Fruit fly (Drosophila melanogaster): ENCODE results near the gene Or98b.

Gene Or98b

DNA sequence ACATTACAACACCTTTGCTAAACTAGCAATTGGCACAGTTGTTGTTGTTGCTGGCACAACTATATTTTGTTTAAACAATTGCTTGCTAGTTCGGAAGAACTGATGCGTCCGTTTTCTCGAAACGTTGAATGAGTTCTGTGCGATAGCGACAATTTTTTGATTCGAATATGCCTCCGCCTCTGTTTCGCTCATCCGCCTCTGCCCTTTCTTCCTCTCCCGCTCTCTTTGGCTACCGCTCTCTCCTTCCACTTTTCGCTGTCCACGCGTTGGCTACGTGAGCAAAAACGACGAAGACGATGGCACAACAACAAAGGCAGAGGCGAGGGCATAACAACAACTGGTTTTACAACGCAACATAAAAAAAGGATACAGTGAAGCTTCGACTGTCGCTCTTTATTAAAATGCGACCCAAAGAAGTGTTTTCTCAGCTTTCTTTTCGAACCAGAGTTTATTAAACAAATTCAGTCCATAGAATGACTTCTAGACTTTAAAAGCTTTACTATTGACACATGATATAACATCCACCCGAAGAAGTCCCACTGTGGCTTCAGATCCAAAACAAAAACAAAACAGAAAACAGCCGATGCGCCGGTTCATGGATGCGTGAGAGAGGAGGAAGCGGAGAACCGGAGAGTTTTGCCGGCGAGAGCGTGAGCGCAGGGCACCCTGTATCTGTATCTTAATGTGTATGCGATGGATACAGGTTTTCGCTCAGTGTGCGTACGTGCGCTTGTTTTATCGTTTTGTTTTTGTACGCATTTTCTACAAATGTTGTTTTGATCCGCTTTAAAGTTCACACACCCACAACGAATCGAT, 25.7 kb upstream of the Or98b start (continued):
- TF ChIP-seq inv (GFP tag; IDR thresholded peaks at IDR 0.05; ENCODE audit: partially characterized antibody) (no peak), sob (GFP tag; IDR thresholded peaks at IDR 0.05) (no peak), peb (GFP tag; IDR thresholded peaks at IDR 0.05) (no peak), Nf-YB (GFP tag; optimal IDR thresholded peaks at IDR 0.05) (peak; percentile 91), CG6689 (GFP tag; IDR thresholded peaks at IDR 0.05) (no peak), CG17612 (GFP tag; IDR thresholded peaks at IDR 0.05) (no peak), Ada2b (GFP tag; IDR thresholded peaks at IDR 0.05) (no peak), ase (GFP tag; IDR thresholded peaks at IDR 0.05) (no peak), CG7271 (tag; optimal IDR thresholded peaks at IDR 0.05) (peak; percentile 96), otp (GFP tag; IDR thresholded peaks at IDR 0.05) (no peak), CG17912 (GFP tag; optimal IDR thresholded peaks at IDR 0.05) (peak; percentile 96), CG6765 (GFP tag; optimal IDR thresholded peaks at IDR 0.05) (peak; percentile 99), Lim3 (GFP tag; IDR thresholded peaks at IDR 0.05) (no peak), CG10979 (tag; optimal IDR thresholded peaks at IDR 0.05) (peak; percentile 98), CG34376 (GFP tag; optimal IDR thresholded peaks at IDR 0.05) (peak; percentile 99), B-H1 (GFP tag; IDR thresholded peaks at IDR 0.05) (no peak), CG9437 (GFP tag; optimal IDR thresholded peaks at IDR 0.05) (peak; percentile 96), mam (GFP tag; optimal IDR thresholded peaks at IDR 0.05) (peak; percentile 100), CG11695 (GFP tag; IDR thresholded peaks at IDR 0.05) (no peak), sc (optimal IDR thresholded peaks at IDR 0.05) (no peak), sc (GFP tag; optimal IDR thresholded peaks at IDR 0.05) (peak; percentile 98), CG31224 (GFP tag; IDR thresholded peaks at IDR 0.05) (no peak), Mes4 (GFP tag; optimal IDR thresholded peaks at IDR 0.05) (peak; percentile 99), ems (GFP tag; optimal IDR thresholded peaks at IDR 0.05) (peak; percentile 100), CG10431 (GFP tag; optimal IDR thresholded peaks at IDR 0.05) (peak; percentile 93), CG14441 (GFP tag; IDR thresholded peaks at IDR 0.05) (no peak), CG6272 (GFP tag; IDR thresholded peaks at IDR 0.05) (peak; percentile 97), CG12071 (GFP tag; optimal IDR thresholded peaks at IDR 0.05) (peak; percentile 99), CG2199 (GFP tag; IDR thresholded peaks at IDR 0.05) (no peak), HLH54F (GFP tag; optimal IDR thresholded peaks at IDR 0.05) (peak; percentile 100), CG8388 (GFP tag; optimal IDR thresholded peaks at IDR 0.05) (peak; percentile 98), CG3995 (GFP tag; optimal IDR thresholded peaks at IDR 0.05) (peak; percentile 88), hkb (optimal IDR thresholded peaks at IDR 0.05) (no peak), hkb (GFP tag; IDR thresholded peaks at IDR 0.05) (no peak), az2 (GFP tag; optimal IDR thresholded peaks at IDR 0.05) (peak; percentile 100), CG15479 (GFP tag; optimal IDR thresholded peaks at IDR 0.05) (peak; percentile 90), CG6175 (GFP tag; IDR thresholded peaks at IDR 0.05) (no peak), pros (GFP tag; optimal IDR thresholded peaks at IDR 0.05) (peak; percentile 93), trem (tag; optimal IDR thresholded peaks at IDR 0.05) (peak; percentile 96), Abd-B (GFP tag; optimal IDR thresholded peaks at IDR 0.05) (peak; percentile 99), sr (GFP tag; IDR thresholded peaks at IDR 0.05) (no peak), sisA (GFP tag; IDR thresholded peaks at IDR 0.05) (no peak), ewg (GFP tag; optimal IDR thresholded peaks at IDR 0.05) (peak; percentile 99), CG13424 (tag; optimal IDR thresholded peaks at IDR 0.05) (peak; percentile 99), CG4617 (GFP tag; optimal IDR thresholded peaks at IDR 0.05; ENCODE audit: borderline replicate concordance) (peak; percentile 100), esg (GFP tag; conservative IDR thresholded peaks at IDR 0.05) (no peak), da (GFP tag; optimal IDR thresholded peaks at IDR 0.05) (peak; percentile 99), ftz-f1 (GFP tag; optimal IDR thresholded peaks at IDR 0.05) (peak; percentile 96), Atf6 (GFP tag; IDR thresholded peaks at IDR 0.05) (no peak), CG4820 (GFP tag; optimal IDR thresholded peaks at IDR 0.05) (peak; percentile 98), Ssrp (tag; optimal IDR thresholded peaks at IDR 0.05) (peak; percentile 99)
